Fruit fly (Drosophila melanogaster): ENCODE results near the gene CG33695.

DNA sequence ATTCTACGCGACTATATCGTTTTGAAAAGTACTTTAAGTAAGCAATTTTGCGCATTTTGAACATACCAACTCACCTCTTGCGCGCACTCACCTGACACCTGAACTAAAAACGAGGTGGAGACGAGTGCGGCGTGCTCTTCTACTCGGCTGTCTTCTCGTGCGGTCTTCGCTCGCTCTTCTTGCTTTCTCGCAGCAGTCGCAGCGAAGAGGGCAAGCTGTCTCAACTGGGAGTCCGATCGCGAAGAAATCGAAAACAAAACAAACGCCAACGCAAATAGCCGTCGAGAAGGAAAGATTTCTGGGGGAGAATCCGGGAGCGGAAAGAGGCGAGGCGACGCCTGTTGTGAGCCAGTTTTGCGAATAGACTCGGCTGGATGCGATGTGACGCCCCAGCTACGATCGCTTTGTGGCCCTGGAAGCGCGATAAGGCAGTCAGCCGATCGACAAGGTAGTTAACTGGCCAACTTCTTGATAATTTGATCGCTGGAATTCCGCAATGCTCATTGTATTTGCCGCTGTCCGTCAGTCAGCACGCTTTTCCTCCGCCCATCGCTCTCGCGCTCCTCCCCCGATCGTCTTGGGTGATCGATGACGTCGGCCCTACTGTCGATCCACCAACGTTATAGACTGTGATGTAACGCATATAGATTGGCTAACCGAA lies 6.1 kb upstream of the CG33695 start:
- no peak for TF ChIP-seq psq (optimal IDR thresholded peaks at IDR 0.05)
- TF ChIP-seq Sin3A (optimal IDR thresholded peaks at IDR 0.05) = no peak
- no peak for TF ChIP-seq h (optimal IDR thresholded peaks at IDR 0.05)
